Worm (Caenorhabditis elegans): ENCODE data around the gene F21H12.3.

ce11 chrII:6061495-6061894 lies 21.2 kb upstream of the F21H12.3 start:
- TF ChIP-seq mef-2 (tag; optimal IDR thresholded peaks at IDR 0.05), result no peak
- TF ChIP-seq ceh-82 (tag; optimal IDR thresholded peaks at IDR 0.05), result peak; percentile 61 to 76 (median 71)
- peak; percentile 94 for TF ChIP-seq nhr-47 (tag; optimal IDR thresholded peaks at IDR 0.05)
- TF ChIP-seq unc-98 (GFP tag; IDR thresholded peaks at IDR 0.05), result peak; percentile 74
- peak; percentile 96 for TF ChIP-seq irx-1 (tag; optimal IDR thresholded peaks at IDR 0.05)
- no peak for TF ChIP-seq nhr-77 (tag; optimal IDR thresholded peaks at IDR 0.05)
- TF ChIP-seq dsc-1 (tag; optimal IDR thresholded peaks at IDR 0.05), result peak; percentile 97
- TF ChIP-seq ztf-4 (tag; optimal IDR thresholded peaks at IDR 0.05), result peak; percentile 76
- no peak for TF ChIP-seq zag-1 (tag; optimal IDR thresholded peaks at IDR 0.05)

Data from whole organism, L1 larva.